Worm (Caenorhabditis elegans) whole organism, mixed stage, embryonic: ENCODE data around the gene nhr-31.

Experiments
- M03D4.4 ChIP-seq: sonication (generic microtip); optimal IDR thresholded peaks from 2 replicates; lab custom pipeline; 2017; ENCODE audit warnings: mild to moderate bottlenecking, missing genetic modification characterization, missing compliant biosample characterization
- bed-3 ChIP-seq: fragments of 200-800 bp; sonication (Bioruptor generic); optimal IDR thresholded peaks from 3 replicates; lab custom pipeline; 2018; ENCODE audit warnings: mild to moderate bottlenecking, missing genetic modification characterization, moderate library complexity, missing compliant biosample characterization
- blmp-1 ChIP-seq: fragments of 150-350 bp; optimal IDR thresholded peaks from 2 replicates; lab custom pipeline; 2014; ENCODE audit warnings: missing biosample characterization, missing genetic modification characterization
- ceh-39 ChIP-seq: fragments of 150-350 bp; optimal IDR thresholded peaks from 2 replicates; lab custom pipeline; 2014; ENCODE audit warnings: missing biosample characterization, missing genetic modification characterization
- ceh-43 ChIP-seq: fragments of 200-800 bp; sonication (Bioruptor generic); optimal IDR thresholded peaks from 2 replicates; lab custom pipeline; 2018; ENCODE audit warnings: mild to moderate bottlenecking, missing genetic modification characterization, moderate library complexity, missing compliant biosample characterization
- ceh-83 ChIP-seq: fragments of 200-800 bp; sonication (Bioruptor generic); optimal IDR thresholded peaks from 2 replicates; lab custom pipeline; 2018; ENCODE audit warnings: mild to moderate bottlenecking, missing genetic modification characterization, missing compliant biosample characterization
- ces-1 ChIP-seq: fragments of 150-350 bp; optimal IDR thresholded peaks from 2 replicates; lab custom pipeline; 2014; ENCODE audit warnings: missing biosample characterization, missing genetic modification reagents, missing genetic modification characterization
- cnd-1 ChIP-seq: fragments of 200-800 bp; sonication (Bioruptor generic); optimal IDR thresholded peaks from 2 replicates; lab custom pipeline; 2018; ENCODE audit warnings: mild to moderate bottlenecking, missing genetic modification characterization, missing compliant biosample characterization
- drap-1 ChIP-seq: fragments of 200-800 bp; sonication (Bioruptor generic); optimal IDR thresholded peaks from 3 replicates; lab custom pipeline; 2018; ENCODE audit warnings: mild to moderate bottlenecking, missing genetic modification characterization, missing compliant biosample characterization
- elt-1 ChIP-seq: sonication (generic microtip); optimal IDR thresholded peaks from 2 replicates; lab custom pipeline; 2017; ENCODE audit warnings: missing genetic modification characterization, mild to moderate bottlenecking, missing compliant biosample characterization, antibody characterized with exemption, moderate library complexity, borderline replicate concordance; ENCODE audit not compliant: insufficient read depth
- elt-3 ChIP-seq: fragments of 150-350 bp; optimal IDR thresholded peaks from 2 replicates; lab custom pipeline; 2014; ENCODE audit warnings: missing biosample characterization, missing genetic modification characterization
- flh-1 ChIP-seq: fragments of 200-800 bp; sonication (Bioruptor generic); optimal IDR thresholded peaks from 2 replicates; lab custom pipeline; 2018; ENCODE audit warnings: mild to moderate bottlenecking, missing genetic modification characterization, moderate library complexity, missing compliant biosample characterization
- hlh-1 ChIP-seq: fragments of 150-350 bp; optimal IDR thresholded peaks from 2 replicates; lab custom pipeline; 2014; ENCODE audit warnings: missing biosample characterization, missing genetic modification reagents, missing genetic modification characterization
- lin-13 ChIP-seq: fragments of 150-350 bp; optimal IDR thresholded peaks from 2 replicates; lab custom pipeline; 2014; ENCODE audit warnings: missing biosample characterization, missing genetic modification characterization
- lsy-2 ChIP-seq: fragments of 150-350 bp; optimal IDR thresholded peaks from 2 replicates; lab custom pipeline; 2014; ENCODE audit warnings: missing biosample characterization, missing genetic modification characterization
- mab-5 ChIP-seq: fragments of 150-350 bp; optimal IDR thresholded peaks from 2 replicates; lab custom pipeline; 2014; ENCODE audit warnings: missing biosample characterization, missing genetic modification characterization
- mep-1 ChIP-seq: fragments of 150-350 bp; optimal IDR thresholded peaks from 2 replicates; lab custom pipeline; 2017; ENCODE audit warnings: missing biosample characterization, missing genetic modification reagents, missing genetic modification characterization, inconsistent platforms
- nhr-12 ChIP-seq: fragments of 150-350 bp; optimal IDR thresholded peaks from 2 replicates; lab custom pipeline; 2014; ENCODE audit warnings: missing biosample characterization, missing genetic modification characterization
- nhr-2 ChIP-seq: fragments of 150-350 bp; optimal IDR thresholded peaks from 2 replicates; lab custom pipeline; 2014; ENCODE audit warnings: missing biosample characterization, missing genetic modification characterization
- nhr-237 ChIP-seq: fragments of 150-350 bp; optimal IDR thresholded peaks from 2 replicates; lab custom pipeline; 2014; ENCODE audit warnings: missing biosample characterization, missing genetic modification characterization
- nhr-76 ChIP-seq: sonication (generic microtip); optimal IDR thresholded peaks from 2 replicates; lab custom pipeline; 2017; ENCODE audit warnings: missing biosample characterization, missing genetic modification characterization
- pha-4 ChIP-seq: fragments of 150-350 bp; optimal IDR thresholded peaks from 2 replicates; lab custom pipeline; 2018; ENCODE audit warnings: missing biosample characterization, missing genetic modification reagents, missing genetic modification characterization
- sem-2 ChIP-seq: fragments of 200-800 bp; sonication (Bioruptor generic); optimal IDR thresholded peaks from 2 replicates; lab custom pipeline; 2018; ENCODE audit warnings: mild to moderate bottlenecking, missing genetic modification characterization, missing compliant biosample characterization
- snpc-4 ChIP-seq: fragments of 150-350 bp; optimal IDR thresholded peaks from 2 replicates; lab custom pipeline; 2014; ENCODE audit warnings: missing biosample characterization, missing genetic modification characterization
- sptf-1 ChIP-seq: sonication (generic microtip); optimal IDR thresholded peaks from 2 replicates; lab custom pipeline; 2017; ENCODE audit warnings: mild to moderate bottlenecking, missing genetic modification characterization, moderate library complexity, missing compliant biosample characterization
- tbx-8 ChIP-seq: fragments of 200-800 bp; sonication (Bioruptor generic); optimal IDR thresholded peaks from 2 replicates; lab custom pipeline; 2018; ENCODE audit warnings: mild to moderate bottlenecking, missing genetic modification characterization, moderate library complexity, missing compliant biosample characterization
- unc-120 ChIP-seq: sonication (generic microtip); optimal IDR thresholded peaks from 2 replicates; lab custom pipeline; 2017; ENCODE audit warnings: missing genetic modification characterization, missing compliant biosample characterization; ENCODE audit not compliant: poor library complexity, severe bottlenecking
- unc-39 ChIP-seq: fragments of 150-350 bp; optimal IDR thresholded peaks from 2 replicates; lab custom pipeline; 2014; ENCODE audit warnings: missing biosample characterization, missing genetic modification characterization
- unc-62 ChIP-seq: fragments of 150-350 bp; optimal IDR thresholded peaks from 2 replicates; lab custom pipeline; 2014; ENCODE audit warnings: missing biosample characterization, missing genetic modification reagents, missing genetic modification characterization
- zip-8 ChIP-seq: fragments of 150-350 bp; optimal IDR thresholded peaks from 2 replicates; lab custom pipeline; 2014; ENCODE audit warnings: missing biosample characterization, missing genetic modification characterization
- ztf-11 ChIP-seq: fragments of 150-350 bp; optimal IDR thresholded peaks from 2 replicates; lab custom pipeline; 2014; ENCODE audit warnings: missing biosample characterization, missing genetic modification characterization

The nhr-31 gene

ce11 chrIV:8006161-8006560, 23.2 kb downstream of the nhr-31 start:
- peak; percentile 51 for TF ChIP-seq zip-8 (tag; lab: Kevin White, UChicago)
- peak; percentile 68 for TF ChIP-seq nhr-2 (tag; lab: Kevin White, UChicago)
- no peak for TF ChIP-seq nhr-76
- no peak for TF ChIP-seq sptf-1 (tag; lab: Kevin White, UChicago)
- no peak for TF ChIP-seq elt-3 (tag; lab: Kevin White, UChicago)
- no peak for TF ChIP-seq flh-1 (GFP tag; lab: Kevin White, UChicago)
- no peak for TF ChIP-seq unc-39 (tag; lab: Kevin White, UChicago)
- TF ChIP-seq ces-1 (GFP tag; lab: Kevin White, UChicago): no peak
- no peak for TF ChIP-seq elt-1 (tag; lab: Kevin White, UChicago)
- no peak for TF ChIP-seq M03D4.4 (tag; lab: Kevin White, UChicago)
- TF ChIP-seq cnd-1: no peak
- no peak for TF ChIP-seq pha-4 (tag; lab: Kevin White, UChicago)
- no peak for TF ChIP-seq nhr-237 (tag; lab: Kevin White, UChicago)

- TF ChIP-seq nhr-2 (tag; lab: Kevin White, UChicago) (no peak), unc-62 (no peak), ceh-39 (no peak), mab-5 (no peak), elt-1 (tag; lab: Kevin White, UChicago) (no peak), elt-3 (tag; lab: Kevin White, UChicago) (no peak), cnd-1 (no peak), ztf-11 (tag; lab: Kevin White, UChicago) (no peak), M03D4.4 (tag; lab: Kevin White, UChicago) (no peak), sem-2 (GFP tag; lab: Kevin White, UChicago) (no peak), drap-1 (no peak), nhr-237 (tag; lab: Kevin White, UChicago) (no peak)
Measured at ce11 chrIV:8005376-8005775, 23.9 kb downstream of the nhr-31 start.

- no peak for TF ChIP-seq ceh-39
- TF ChIP-seq sptf-1 (tag; lab: Kevin White, UChicago): no peak
- TF ChIP-seq zip-8 (tag; lab: Kevin White, UChicago): no peak
- no peak for TF ChIP-seq lsy-2 (tag; lab: Kevin White, UChicago)
- no peak for TF ChIP-seq tbx-8 (GFP tag; lab: Kevin White, UChicago)
- TF ChIP-seq elt-1 (tag; lab: Kevin White, UChicago): no peak
- no peak for TF ChIP-seq unc-120 (tag; lab: Kevin White, UChicago)
- no peak for TF ChIP-seq hlh-1 (tag; lab: Kevin White, UChicago)
- TF ChIP-seq unc-39 (tag; lab: Kevin White, UChicago): no peak
- no peak for TF ChIP-seq nhr-2 (tag; lab: Kevin White, UChicago)
- TF ChIP-seq ceh-83 (GFP tag; lab: Kevin White, UChicago): no peak
- TF ChIP-seq cnd-1: no peak
- TF ChIP-seq ceh-43 (GFP tag; lab: Kevin White, UChicago): no peak
- TF ChIP-seq nhr-76: no peak
- no peak for TF ChIP-seq nhr-12
- no peak for TF ChIP-seq ztf-11 (tag; lab: Kevin White, UChicago)
Measured at ce11 chrIV:8004019-8004418, 25.3 kb downstream of the nhr-31 start, which contains the start of gene rig-4. Gene rig-4 (minus strand): TSS chrIV:8004119.

ce11 chrIV:8000763-8001162, 28.6 kb downstream of the nhr-31 start:
- TF ChIP-seq mep-1 (tag; lab: Kevin White, UChicago) (no peak), cnd-1 (no peak), nhr-2 (tag; lab: Kevin White, UChicago) (peak; percentile 85), zip-8 (tag; lab: Kevin White, UChicago) (peak; percentile 38), blmp-1 (no peak)

- TF ChIP-seq lsy-2 (tag; lab: Kevin White, UChicago): no peak
- TF ChIP-seq elt-3 (tag; lab: Kevin White, UChicago): no peak
- no peak for TF ChIP-seq ceh-43 (GFP tag; lab: Kevin White, UChicago)
- TF ChIP-seq mab-5: no peak
- TF ChIP-seq zip-8 (tag; lab: Kevin White, UChicago): no peak
- TF ChIP-seq bed-3 (GFP tag; lab: Kevin White, UChicago): no peak
Measured at ce11 chrIV:7994715-7995114, 34.6 kb downstream of the nhr-31 start.

- TF ChIP-seq ceh-83 (GFP tag; lab: Kevin White, UChicago): no peak
- no peak for TF ChIP-seq elt-1 (tag; lab: Kevin White, UChicago)
- no peak for TF ChIP-seq lsy-2 (tag; lab: Kevin White, UChicago)
- TF ChIP-seq mep-1 (tag; lab: Kevin White, UChicago): no peak
- no peak for TF ChIP-seq unc-120 (tag; lab: Kevin White, UChicago)
- no peak for TF ChIP-seq M03D4.4 (tag; lab: Kevin White, UChicago)
- no peak for TF ChIP-seq hlh-1 (tag; lab: Kevin White, UChicago)
- TF ChIP-seq mab-5: no peak
- TF ChIP-seq blmp-1: no peak
- no peak for TF ChIP-seq lin-13
- TF ChIP-seq zip-8 (tag; lab: Kevin White, UChicago): no peak
- TF ChIP-seq nhr-2 (tag; lab: Kevin White, UChicago): no peak
- no peak for TF ChIP-seq nhr-12
- TF ChIP-seq pha-4 (tag; lab: Kevin White, UChicago): no peak
- TF ChIP-seq cnd-1: no peak
- TF ChIP-seq snpc-4: no peak
- TF ChIP-seq nhr-237 (tag; lab: Kevin White, UChicago): no peak
- TF ChIP-seq tbx-8 (GFP tag; lab: Kevin White, UChicago): no peak
Measured at ce11 chrIV:7988385-7988784, 40.9 kb downstream of the nhr-31 start, which contains the start of gene col-115. Gene col-115 (plus strand): TSS chrIV:7988685.
